Worm (Caenorhabditis elegans) whole organism, L4 larva: Measurements from ENCODE around the gene lgc-31.
A peak's percentile ranks its signal among the peaks of the same experiment; 100 is the strongest.

ENCODE experiments used
- D1046.2 ChIP-seq: fragments of 200-800 bp; sonication (Bioruptor generic); IDR thresholded peaks from 2 replicates; pipeline ENCODE4 v1.3.6; 2022; ENCODE audit warnings: missing genetic modification characterization, missing compliant biosample characterization
- F10B5.3 ChIP-seq: sonication (generic microtip); optimal IDR thresholded peaks from 2 replicates; lab custom pipeline; 2016; ENCODE audit warnings: mild to moderate bottlenecking, missing genetic modification characterization, missing compliant biosample characterization
- F37D6.2 ChIP-seq: sonication (generic microtip); optimal IDR thresholded peaks from 2 replicates; lab custom pipeline; 2016; ENCODE audit warnings: mild to moderate bottlenecking, missing genetic modification characterization, missing compliant biosample characterization
- F44E2.7 ChIP-seq: fragments of 200-800 bp; sonication (Bioruptor generic); IDR thresholded peaks from 2 replicates; pipeline ENCODE4 v2.1.2; 2022; ENCODE audit warnings: missing genetic modification characterization, missing compliant biosample characterization
- T20F7.1 ChIP-seq: fragments of 200-800 bp; sonication (Bioruptor generic); optimal IDR thresholded peaks from 2 replicates; lab custom pipeline; 2018; ENCODE audit warnings: mild to moderate bottlenecking, missing genetic modification characterization, missing compliant biosample characterization
- Y105C5A.15 ChIP-seq: fragments of 200-800 bp; sonication (Bioruptor generic); IDR thresholded peaks from 2 replicates; pipeline ENCODE4 v1.3.6; 2022; ENCODE audit warnings: missing genetic modification characterization, missing compliant biosample characterization
- Y48G9A.11 ChIP-seq: fragments of 200-800 bp; sonication (Bioruptor generic); IDR thresholded peaks from 2 replicates; pipeline ENCODE4 v1.3.6; 2022; ENCODE audit warnings: missing genetic modification reagents, missing genetic modification characterization, missing compliant biosample characterization
- aha-1 ChIP-seq: fragments of 150-350 bp; peaks from one replicate; lab custom pipeline; 2014; ENCODE audit warnings: missing biosample characterization, missing genetic modification characterization
- arid-1 ChIP-seq: fragments of 200-800 bp; sonication (Bioruptor generic); conservative IDR thresholded peaks from 2 replicates; pipeline ENCODE4 v1.3.6; 2022; ENCODE audit warnings: missing genetic modification reagents, missing genetic modification characterization, missing compliant biosample characterization
- ctbp-1 ChIP-seq: fragments of 200-800 bp; sonication (Bioruptor generic); IDR thresholded peaks from 2 replicates; pipeline ENCODE4 v1.3.6; 2022; ENCODE audit warnings: missing genetic modification reagents, missing genetic modification characterization, missing compliant biosample characterization
- daf-8 ChIP-seq: fragments of 200-800 bp; sonication (Bioruptor generic); IDR thresholded peaks from 2 replicates; pipeline ENCODE4 v1.3.6; 2022; ENCODE audit warnings: missing genetic modification characterization, missing compliant biosample characterization
- dmd-6 ChIP-seq: fragments of 200-800 bp; sonication (Bioruptor generic); IDR thresholded peaks from 2 replicates; pipeline ENCODE4 v1.3.6; 2022; ENCODE audit warnings: missing genetic modification reagents, missing genetic modification characterization, missing compliant biosample characterization
- dmd-8 ChIP-seq: fragments of 200-800 bp; sonication (Bioruptor generic); IDR thresholded peaks from 2 replicates; pipeline ENCODE4 v1.3.6; 2022; ENCODE audit warnings: missing genetic modification characterization, missing compliant biosample characterization
- duxl-1 ChIP-seq: sonication (generic microtip); optimal IDR thresholded peaks from 2 replicates; lab custom pipeline; 2016; ENCODE audit warnings: mild to moderate bottlenecking, missing genetic modification characterization, moderate library complexity, missing compliant biosample characterization; ENCODE audit not compliant: poor library complexity
- egl-27 ChIP-seq: sonication (generic microtip); optimal IDR thresholded peaks from 3 replicates; lab custom pipeline; 2017; ENCODE audit warnings: missing biosample characterization, missing genetic modification reagents, missing genetic modification characterization
- fos-1 ChIP-seq: fragments of 150-350 bp; optimal IDR thresholded peaks from 2 replicates; lab custom pipeline; 2014; ENCODE audit warnings: missing biosample characterization, missing genetic modification characterization
- hlh-30 ChIP-seq: sonication (generic microtip); optimal IDR thresholded peaks from 2 replicates; lab custom pipeline; 2017; ENCODE audit warnings: antibody characterized with exemption, mild to moderate bottlenecking, missing genetic modification characterization, missing compliant biosample characterization; ENCODE audit not compliant: insufficient read depth
- hmg-1.1 ChIP-seq: fragments of 200-800 bp; sonication (Bioruptor generic); IDR thresholded peaks from 2 replicates; pipeline ENCODE4 v1.3.6; 2022; ENCODE audit warnings: missing genetic modification reagents, missing genetic modification characterization, missing compliant biosample characterization
- lim-7 ChIP-seq: fragments of 200-800 bp; sonication (Bioruptor generic); IDR thresholded peaks from 2 replicates; pipeline ENCODE4 v1.3.6; 2022; ENCODE audit warnings: missing genetic modification characterization, missing compliant biosample characterization
- lin-1 ChIP-seq: fragments of 200-800 bp; sonication (Bioruptor generic); IDR thresholded peaks from 2 replicates; pipeline ENCODE4 v1.3.6; 2022; ENCODE audit warnings: missing genetic modification reagents, missing genetic modification characterization, missing compliant biosample characterization
- lin-13 ChIP-seq: fragments of 150-350 bp; optimal IDR thresholded peaks from 2 replicates; lab custom pipeline; 2014; ENCODE audit warnings: missing biosample characterization, missing genetic modification reagents, missing genetic modification characterization
- lin-38 ChIP-seq: fragments of 200-800 bp; sonication (Bioruptor generic); IDR thresholded peaks from 2 replicates; pipeline ENCODE4 v1.3.6; 2022; ENCODE audit warnings: missing genetic modification reagents, missing genetic modification characterization, missing compliant biosample characterization
- lin-39 ChIP-seq: fragments of 150-350 bp; optimal IDR thresholded peaks from 2 replicates; lab custom pipeline; 2014; ENCODE audit warnings: missing biosample characterization, missing genetic modification reagents, missing genetic modification characterization
- lir-3 ChIP-seq: sonication (generic microtip); optimal IDR thresholded peaks from 2 replicates; lab custom pipeline; 2016; ENCODE audit warnings: mild to moderate bottlenecking, missing genetic modification characterization, missing compliant biosample characterization
- lsy-2 ChIP-seq, 2 experiments: fragments of 150-350 bp in 1 of 2; sonication (generic microtip) in 1 of 2; optimal IDR thresholded peaks; 2 replicates each; lab custom pipeline; 2014 to 2017; ENCODE audit warnings: missing biosample characterization in 2 of 2, missing genetic modification characterization in 2 of 2
- madf-5 ChIP-seq, 2 experiments: fragments of 200-800 bp; sonication (Bioruptor generic); IDR thresholded peaks; 2 replicates each; pipeline ENCODE4 v1.3.6; 2022; ENCODE audit warnings: missing compliant biosample characterization in 2 of 2, missing genetic modification characterization in 2 of 2
- madf-9 ChIP-seq: fragments of 200-800 bp; sonication (Bioruptor generic); conservative IDR thresholded peaks from 2 replicates; pipeline ENCODE4 v1.3.6; 2022; ENCODE audit warnings: missing genetic modification reagents, missing genetic modification characterization, missing compliant biosample characterization
- mdt-29 ChIP-seq: fragments of 200-800 bp; sonication (Bioruptor generic); IDR thresholded peaks from 2 replicates; pipeline ENCODE4 v1.3.6; 2022; ENCODE audit warnings: missing genetic modification reagents, missing genetic modification characterization, missing compliant biosample characterization
- mep-1 ChIP-seq: fragments of 150-350 bp; sonication (generic microtip); optimal IDR thresholded peaks from 3 replicates; lab custom pipeline; 2014; ENCODE audit warnings: missing biosample characterization, missing genetic modification characterization
- mxl-2 ChIP-seq: fragments of 200-800 bp; sonication (Bioruptor generic); conservative IDR thresholded peaks from 2 replicates; pipeline ENCODE4 v1.3.6; 2022; ENCODE audit warnings: missing genetic modification reagents, missing genetic modification characterization, missing compliant biosample characterization
- nhr-10 ChIP-seq: fragments of 150-350 bp; optimal IDR thresholded peaks from 2 replicates; lab custom pipeline; 2014; ENCODE audit warnings: missing biosample characterization, missing genetic modification characterization
- nhr-237 ChIP-seq: sonication (generic microtip); optimal IDR thresholded peaks from 2 replicates; lab custom pipeline; 2017; ENCODE audit warnings: missing biosample characterization, missing genetic modification characterization
- nhr-25 ChIP-seq: sonication (generic microtip); optimal IDR thresholded peaks from 2 replicates; lab custom pipeline; 2017; ENCODE audit warnings: missing genetic modification characterization, mild to moderate bottlenecking, missing compliant biosample characterization, antibody characterized with exemption, moderate library complexity, borderline replicate concordance; ENCODE audit not compliant: insufficient read depth
- nhr-42 ChIP-seq: fragments of 200-800 bp; sonication (Bioruptor generic); IDR thresholded peaks from 2 replicates; pipeline ENCODE4 v1.3.6; 2022; ENCODE audit warnings: missing genetic modification characterization, missing compliant biosample characterization
- nhr-77 ChIP-seq: fragments of 150-350 bp; optimal IDR thresholded peaks from 2 replicates; lab custom pipeline; 2014; ENCODE audit warnings: missing biosample characterization, missing genetic modification characterization
- pha-4 ChIP-seq, 2 experiments: fragments of 150-350 bp in 1 of 2; fragments of 200-800 bp in 1 of 2; sonication (Bioruptor generic) in 1 of 2; IDR thresholded peaks in 1 of 2; optimal IDR thresholded peaks in 1 of 2; 2 replicates each; pipeline versions ENCODE4 v1.3.6 to Lab custom; 2014 to 2022; ENCODE audit warnings: missing genetic modification characterization in 2 of 2, missing genetic modification reagents in 2 of 2, missing biosample characterization in 1 of 2, missing compliant biosample characterization in 1 of 2
- pqm-1 ChIP-seq: sonication (generic microtip); optimal IDR thresholded peaks from 2 replicates; lab custom pipeline; 2017; ENCODE audit warnings: missing biosample characterization, missing genetic modification characterization
- rbr-2 ChIP-seq: sonication (generic microtip); optimal IDR thresholded peaks from 2 replicates; lab custom pipeline; 2016; ENCODE audit warnings: missing genotype, missing genetic modification characterization, missing compliant biosample characterization
- skn-1 ChIP-seq: fragments of 150-350 bp; optimal IDR thresholded peaks from 2 replicates; lab custom pipeline; 2014; ENCODE audit warnings: missing biosample characterization, missing genetic modification characterization
- snpc-4 ChIP-seq: fragments of 150-350 bp; optimal IDR thresholded peaks from 2 replicates; lab custom pipeline; 2014; ENCODE audit warnings: missing biosample characterization, missing genetic modification characterization
- spr-3 ChIP-seq: fragments of 200-800 bp; sonication (Bioruptor generic); optimal IDR thresholded peaks from 2 replicates; lab custom pipeline; 2018; ENCODE audit warnings: mild to moderate bottlenecking, missing genetic modification characterization, missing compliant biosample characterization
- unc-39 ChIP-seq: sonication (generic microtip); optimal IDR thresholded peaks from 2 replicates; lab custom pipeline; 2017; ENCODE audit warnings: missing biosample characterization, missing genetic modification characterization
- unc-62 ChIP-seq, 3 experiments: fragments of 150-350 bp in 1 of 3; sonication (generic microtip); optimal IDR thresholded peaks in 2 of 3; peaks in 1 of 3; 1 replicate in 1 of 3; 2 replicates in 2 of 3; lab custom pipeline; 2014 to 2017; ENCODE audit warnings: missing biosample characterization in 3 of 3, missing genetic modification characterization in 3 of 3, missing genetic modification reagents in 3 of 3, missing genotype in 1 of 3
- vab-7 ChIP-seq: fragments of 200-800 bp; sonication (Bioruptor generic); IDR thresholded peaks from 2 replicates; pipeline ENCODE4 v1.3.6; 2022; ENCODE audit warnings: missing genetic modification reagents, missing genetic modification characterization, missing compliant biosample characterization
- zag-1 ChIP-seq: fragments of 150-350 bp; optimal IDR thresholded peaks from 2 replicates; lab custom pipeline; 2014; ENCODE audit warnings: missing biosample characterization, missing genetic modification characterization
- zfp-2 ChIP-seq: sonication (generic microtip); optimal IDR thresholded peaks from 2 replicates; lab custom pipeline; 2016; ENCODE audit warnings: mild to moderate bottlenecking, missing genetic modification characterization, missing compliant biosample characterization
- zfp-3 ChIP-seq: fragments of 200-800 bp; sonication (Bioruptor generic); conservative IDR thresholded peaks from 2 replicates; pipeline ENCODE4 v1.3.6; 2022; ENCODE audit warnings: missing genetic modification reagents, missing genetic modification characterization, missing compliant biosample characterization
- ztf-11 ChIP-seq: fragments of 150-350 bp; optimal IDR thresholded peaks from 2 replicates; lab custom pipeline; 2014; ENCODE audit warnings: missing biosample characterization, missing genetic modification characterization

lgc-31 gene

ce11 chrV:15553869-15554268 lies 32.0 kb upstream of the lgc-31 start (continued):
- no peak for TF ChIP-seq lin-13
- 0 out of 2 replicates have a peak, but pooled peaks have one; percentile 25 for TF ChIP-seq F44E2.7
- TF ChIP-seq dmd-6 (GFP tag; lab: Robert Waterston, UW): peak; percentile 44
- no peak for TF ChIP-seq pqm-1 (tag; lab: Kevin White, UChicago)
- no peak for TF ChIP-seq egl-27 (tag; lab: Kevin White, UChicago)
- no peak for TF ChIP-seq nhr-25 (tag; lab: Kevin White, UChicago)
- TF ChIP-seq rbr-2 (tag; lab: Kevin White, UChicago): peak; percentile 23
- TF ChIP-seq nhr-237: no peak
- 0 out of 2 replicates have a peak, but pooled peaks have one; percentile 28 for TF ChIP-seq Y105C5A.15 (GFP tag; lab: Robert Waterston, UW)
- TF ChIP-seq hlh-30: peak; percentile 19
- TF ChIP-seq daf-8 (GFP tag; lab: Robert Waterston, UW): no peak
- no peak for TF ChIP-seq aha-1 (tag; lab: Kevin White, UChicago)
- no peak for TF ChIP-seq fos-1 (tag; lab: Kevin White, UChicago)
- peak; percentile 59; the same call in 1 of the 2 replicates for TF ChIP-seq D1046.2
- TF ChIP-seq snpc-4 (tag; lab: Kevin White, UChicago): no peak
- TF ChIP-seq lin-38 (GFP tag; lab: Robert Waterston, UW): no peak
- 0 out of 2 replicates have a peak, but pooled peaks have one; percentile 19 for TF ChIP-seq lin-1
- TF ChIP-seq T20F7.1 (GFP tag; lab: Kevin White, UChicago): no peak
- TF ChIP-seq mxl-2: no peak
- TF ChIP-seq skn-1: no peak
- no peak for TF ChIP-seq mdt-29 (GFP tag; lab: Robert Waterston, UW)
- TF ChIP-seq ctbp-1 (GFP tag; lab: Robert Waterston, UW): peak; percentile 35; the same call in 1 of the 2 replicates
- no peak for TF ChIP-seq ztf-11 (tag; lab: Kevin White, UChicago)
- TF ChIP-seq hmg-1.1 (GFP tag; lab: Robert Waterston, UW): peak; percentile 54; the same call in 1 of the 2 replicates
- 0 out of 2 replicates have a peak, but pooled peaks have one; percentile 9 for TF ChIP-seq nhr-42 (GFP tag; lab: Robert Waterston, UW)
- TF ChIP-seq spr-3 (GFP tag; lab: Kevin White, UChicago): no peak
- peak; percentile 39; the same call in 1 of the 2 replicates for TF ChIP-seq pha-4 (GFP tag; IDR thresholded peaks at IDR 0.05; lab: Robert Waterston, UW)
- no peak for TF ChIP-seq pha-4 (tag; optimal IDR thresholded peaks at IDR 0.05; lab: Kevin White, UChicago)
- TF ChIP-seq lsy-2 (tag; optimal IDR thresholded peaks at IDR 0.05; lab: Kevin White, UChicago): peak in 1 of 2 experiments; percentile 25
- TF ChIP-seq vab-7 (GFP tag; lab: Robert Waterston, UW): 0 out of 2 replicates have a peak, but pooled peaks have one; percentile 37
- no peak for TF ChIP-seq nhr-10 (tag; lab: Kevin White, UChicago)
- no peak for TF ChIP-seq zag-1 (tag; lab: Kevin White, UChicago)
- peak in 1 of 2 experiments; percentile 96 for TF ChIP-seq unc-62 (GFP tag; optimal IDR thresholded peaks at IDR 0.05 in 1 of 2; lab: Kevin White, UChicago)
- TF ChIP-seq unc-62 (tag; optimal IDR thresholded peaks at IDR 0.05; lab: Kevin White, UChicago): no peak
- TF ChIP-seq Y48G9A.11 (GFP tag; lab: Robert Waterston, UW): 0 out of 2 replicates have a peak, but pooled peaks have one; percentile 37
- no peak for TF ChIP-seq unc-39 (tag; lab: Kevin White, UChicago)
- TF ChIP-seq zfp-3: no peak
- TF ChIP-seq F10B5.3: no peak
- TF ChIP-seq arid-1 (GFP tag; lab: Robert Waterston, UW): peak; percentile 63
- TF ChIP-seq nhr-77: peak; percentile 15
- TF ChIP-seq madf-5 (GFP tag; IDR thresholded peaks at IDR 0.05; lab: Robert Waterston, UW): no peak
- no peak for TF ChIP-seq zfp-2
- peak; percentile 48; the same call in 1 of the 2 replicates for TF ChIP-seq dmd-8 (GFP tag; lab: Robert Waterston, UW)
- peak; percentile 28 for TF ChIP-seq mep-1 (tag; lab: Kevin White, UChicago)
- no peak for TF ChIP-seq lir-3 (tag; lab: Kevin White, UChicago)
- TF ChIP-seq lim-7 (GFP tag; lab: Robert Waterston, UW): peak; percentile 76
- TF ChIP-seq F37D6.2 (tag; lab: Kevin White, UChicago): no peak
- no peak for TF ChIP-seq duxl-1
- no peak for TF ChIP-seq lin-39 (tag; lab: Kevin White, UChicago)
- no peak for TF ChIP-seq madf-9
